Worm (Caenorhabditis elegans): ENCODE measurements around the gene T05C7.4.

- TF ChIP-seq unc-62 (GFP tag; optimal IDR thresholded peaks at IDR 0.05) (no peak), dox-1 (GFP tag; IDR thresholded peaks at IDR 0.05) (no peak), Y95B8A.8 (GFP tag; IDR thresholded peaks at IDR 0.05) (no peak), Y53F4B.3 (GFP tag; IDR thresholded peaks at IDR 0.05) (no peak), tbp1 (GFP tag; optimal IDR thresholded peaks at IDR 0.05) (no peak), pbrm-1 (GFP tag; IDR thresholded peaks at IDR 0.05) (no peak), hsf-1 (GFP tag; IDR thresholded peaks at IDR 0.05) (no peak)
These were observed 44.2 kb upstream of the T05C7.4 start for ce11 chrIV:97681-98080.

Measured in whole organism, young adult.